Fruit fly (Drosophila melanogaster) whole organism, embryonic: ENCODE results near the gene CG5386.

Experiments
- Adf1 ChIP-seq: fragments of 200-800 bp; sonication (Bioruptor generic); IDR thresholded peaks from 2 replicates; pipeline ENCODE4 v1.3.6; 2022; ENCODE audit warnings: missing biosample characterization, missing genetic modification characterization
- BtbVII ChIP-seq: fragments of 200-800 bp; sonication (Bioruptor generic); optimal IDR thresholded peaks from 3 replicates; lab custom pipeline; 2017; ENCODE audit warnings: missing biosample characterization, mild to moderate bottlenecking, missing genetic modification characterization
- CG10462 ChIP-seq: fragments of 200-800 bp; sonication (Bioruptor generic); optimal IDR thresholded peaks from 2 replicates; lab custom pipeline; 2016; ENCODE audit warnings: missing biosample characterization, missing genetic modification characterization
- CG11085 ChIP-seq: fragments of 200-800 bp; sonication (Bioruptor generic); IDR thresholded peaks from 2 replicates; pipeline ENCODE4 v1.3.6; 2022; ENCODE audit warnings: missing biosample characterization, missing genetic modification characterization
- CG11723 ChIP-seq: fragments of 200-800 bp; sonication (Bioruptor generic); optimal IDR thresholded peaks from 2 replicates; lab custom pipeline; 2017; ENCODE audit warnings: missing biosample characterization, mild to moderate bottlenecking, missing genetic modification characterization
- CG12104 ChIP-seq: fragments of 200-800 bp; sonication (Bioruptor generic); optimal IDR thresholded peaks from 3 replicates; lab custom pipeline; 2016; ENCODE audit warnings: missing biosample characterization, missing genetic modification characterization
- CG13775 ChIP-seq: fragments of 200-800 bp; sonication (Bioruptor generic); optimal IDR thresholded peaks from 3 replicates; lab custom pipeline; 2017; ENCODE audit warnings: missing biosample characterization, mild to moderate bottlenecking, missing genetic modification characterization
- CG14014 ChIP-seq: fragments of 200-800 bp; sonication (Bioruptor generic); IDR thresholded peaks from 2 replicates; pipeline ENCODE4 v1.3.6; 2022; ENCODE audit warnings: missing biosample characterization, missing genetic modification characterization
- CG14667 ChIP-seq: fragments of 200-800 bp; sonication (Bioruptor generic); IDR thresholded peaks from 2 replicates; pipeline ENCODE4 v1.3.6; 2022; ENCODE audit warnings: missing biosample characterization, missing genetic modification characterization
- CG2202 ChIP-seq: fragments of 200-800 bp; sonication (Bioruptor generic); optimal IDR thresholded peaks from 2 replicates; lab custom pipeline; 2018; ENCODE audit warnings: missing biosample characterization, mild to moderate bottlenecking, missing genetic modification characterization
- CG4707 ChIP-seq: fragments of 200-800 bp; sonication (Bioruptor generic); optimal IDR thresholded peaks from 2 replicates; lab custom pipeline; 2018; ENCODE audit warnings: missing biosample characterization, mild to moderate bottlenecking, missing genetic modification characterization, moderate library complexity
- CG4854 ChIP-seq: fragments of 200-800 bp; sonication (Bioruptor generic); optimal IDR thresholded peaks from 2 replicates; lab custom pipeline; 2016; ENCODE audit warnings: missing biosample characterization, missing genetic modification characterization, inconsistent platforms
- CG6175 ChIP-seq: fragments of 200-800 bp; sonication (Bioruptor generic); IDR thresholded peaks from 3 replicates; pipeline ENCODE4 v1.3.6; 2022; ENCODE audit warnings: missing biosample characterization, missing genetic modification characterization
- CG6791 ChIP-seq: fragments of 200-800 bp; sonication (Bioruptor generic); IDR thresholded peaks from 3 replicates; pipeline ENCODE4 v1.3.6; 2022; ENCODE audit warnings: missing biosample characterization, missing genetic modification characterization; ENCODE audit not compliant: partially characterized antibody
- CG8290 ChIP-seq, 3 experiments: fragments of 200-800 bp; sonication (Bioruptor generic); optimal IDR thresholded peaks; 2 replicates each; lab custom pipeline; 2016 to 2019; ENCODE audit warnings: missing biosample characterization in 3 of 3, missing genetic modification characterization in 3 of 3, mild to moderate bottlenecking in 2 of 3, moderate library complexity in 1 of 3
- CG9876 ChIP-seq: fragments of 200-800 bp; sonication (Bioruptor generic); optimal IDR thresholded peaks from 2 replicates; lab custom pipeline; 2016; ENCODE audit warnings: missing biosample characterization, missing genetic modification characterization
- Dad ChIP-seq: fragments of 200-800 bp; sonication (Bioruptor generic); optimal IDR thresholded peaks from 3 replicates; lab custom pipeline; 2016; ENCODE audit warnings: missing biosample characterization, missing genetic modification characterization
- Dip3 ChIP-seq: fragments of 200-800 bp; sonication (Bioruptor generic); optimal IDR thresholded peaks from 3 replicates; lab custom pipeline; 2016; ENCODE audit warnings: missing biosample characterization, missing genetic modification characterization
- Doc3 ChIP-seq: fragments of 200-800 bp; sonication (Bioruptor generic); IDR thresholded peaks from 3 replicates; pipeline ENCODE4 v1.3.6; 2022; ENCODE audit warnings: missing biosample characterization, missing genetic modification characterization; ENCODE audit not compliant: partially characterized antibody
- E2f2 ChIP-seq: fragments of 200-800 bp; sonication (Bioruptor generic); IDR thresholded peaks from 2 replicates; pipeline ENCODE4 v1.3.6; 2022; ENCODE audit warnings: missing biosample characterization, missing genetic modification characterization
- Fer1 ChIP-seq: fragments of 200-800 bp; sonication (Bioruptor generic); optimal IDR thresholded peaks from 2 replicates; lab custom pipeline; 2017; ENCODE audit warnings: missing biosample characterization, mild to moderate bottlenecking, missing genetic modification characterization
- H15 ChIP-seq: fragments of 200-800 bp; sonication (Bioruptor generic); IDR thresholded peaks from 3 replicates; pipeline ENCODE4 v1.3.6; 2022; ENCODE audit warnings: missing biosample characterization, missing genetic modification characterization
- H2.0 ChIP-seq: fragments of 200-800 bp; sonication (Bioruptor generic); IDR thresholded peaks from 2 replicates; pipeline ENCODE4 v1.3.6; 2022; ENCODE audit warnings: missing biosample characterization, missing genetic modification characterization
- Jarid2 ChIP-seq: fragments of 200-800 bp; sonication (Bioruptor generic); optimal IDR thresholded peaks from 3 replicates; lab custom pipeline; 2017; ENCODE audit warnings: mild to moderate bottlenecking, missing biosample characterization, missing genetic modification reagents, missing genetic modification characterization
- NK7.1 ChIP-seq: fragments of 200-800 bp; sonication (Bioruptor generic); optimal IDR thresholded peaks from 3 replicates; lab custom pipeline; 2016; ENCODE audit warnings: missing biosample characterization, missing genetic modification characterization
- Nf-YA ChIP-seq: fragments of 200-800 bp; sonication (Bioruptor generic); IDR thresholded peaks from 2 replicates; pipeline ENCODE4 v1.3.6; 2022; ENCODE audit warnings: missing biosample characterization, missing genetic modification characterization
- Scr ChIP-seq: fragments of 200-800 bp; sonication (Bioruptor generic); IDR thresholded peaks from 2 replicates; pipeline ENCODE4 v1.3.6; 2022; ENCODE audit warnings: missing biosample characterization, missing genetic modification characterization; ENCODE audit not compliant: partially characterized antibody
- Sox102F ChIP-seq: fragments of 200-800 bp; sonication (Bioruptor generic); optimal IDR thresholded peaks from 2 replicates; lab custom pipeline; 2018; ENCODE audit warnings: missing biosample characterization, mild to moderate bottlenecking, missing genetic modification characterization, moderate library complexity
- Tbp ChIP-seq: fragments of >200 bp; optimal IDR thresholded peaks from 2 replicates; lab custom pipeline; 2018; ENCODE audit warnings: missing biosample characterization, missing genetic modification characterization
- ab ChIP-seq: fragments of 200-800 bp; sonication (Bioruptor generic); optimal IDR thresholded peaks from 2 replicates; lab custom pipeline; 2016; ENCODE audit warnings: missing biosample characterization, missing genetic modification characterization
- amos ChIP-seq: fragments of 200-800 bp; sonication (Bioruptor generic); IDR thresholded peaks from 2 replicates; pipeline ENCODE4 v1.3.6; 2022; ENCODE audit warnings: missing biosample characterization, missing genetic modification characterization; ENCODE audit not compliant: partially characterized antibody
- ato ChIP-seq: fragments of 200-800 bp; sonication (Bioruptor generic); IDR thresholded peaks from 2 replicates; pipeline ENCODE4 v1.3.6; 2022; ENCODE audit warnings: missing biosample characterization, missing genetic modification characterization; ENCODE audit not compliant: partially characterized antibody
- bigmax ChIP-seq: fragments of 200-800 bp; sonication (Bioruptor generic); optimal IDR thresholded peaks from 2 replicates; lab custom pipeline; 2018; ENCODE audit warnings: missing biosample characterization, mild to moderate bottlenecking, missing genetic modification characterization
- dan ChIP-seq: fragments of 200-800 bp; sonication (Bioruptor generic); IDR thresholded peaks from 2 replicates; pipeline ENCODE4 v1.3.6; 2022; ENCODE audit warnings: missing biosample characterization, missing genetic modification characterization
- danr ChIP-seq: fragments of 200-800 bp; sonication (Bioruptor generic); IDR thresholded peaks from 2 replicates; pipeline ENCODE4 v1.3.6; 2022; ENCODE audit warnings: missing biosample characterization, missing genetic modification characterization
- dmrt11E ChIP-seq: fragments of 200-800 bp; sonication (Bioruptor generic); optimal IDR thresholded peaks from 3 replicates; lab custom pipeline; 2018; ENCODE audit warnings: missing biosample characterization, mild to moderate bottlenecking, missing genetic modification characterization, moderate library complexity
- dmrt99B ChIP-seq: fragments of 200-800 bp; sonication (Bioruptor generic); optimal IDR thresholded peaks from 2 replicates; lab custom pipeline; 2018; ENCODE audit warnings: missing biosample characterization, mild to moderate bottlenecking, missing genetic modification characterization, moderate library complexity
- esg ChIP-seq: fragments of 200-800 bp; sonication (Bioruptor generic); conservative IDR thresholded peaks from 2 replicates; pipeline ENCODE4 v1.3.6; 2022; ENCODE audit warnings: missing biosample characterization, missing genetic modification characterization
- gfzf ChIP-seq: fragments of 200-800 bp; sonication (Bioruptor generic); optimal IDR thresholded peaks from 2 replicates; lab custom pipeline; 2016; ENCODE audit warnings: missing biosample characterization, mild to moderate bottlenecking, missing genetic modification characterization, moderate library complexity
- grn ChIP-seq: fragments of 200-800 bp; sonication (Bioruptor generic); optimal IDR thresholded peaks from 3 replicates; lab custom pipeline; 2017; ENCODE audit warnings: missing biosample characterization, missing genetic modification characterization
- gt ChIP-seq: fragments of 200-800 bp; sonication (Bioruptor generic); IDR thresholded peaks from 2 replicates; pipeline ENCODE4 v1.3.6; 2022; ENCODE audit warnings: missing biosample characterization, missing genetic modification characterization
- nerfin-1 ChIP-seq: fragments of 200-800 bp; sonication (Bioruptor generic); optimal IDR thresholded peaks from 3 replicates; lab custom pipeline; 2019; ENCODE audit warnings: missing biosample characterization, mild to moderate bottlenecking, missing genetic modification characterization, moderate library complexity
- pb ChIP-seq: fragments of 200-800 bp; sonication (Bioruptor generic); optimal IDR thresholded peaks from 3 replicates; lab custom pipeline; 2016; ENCODE audit warnings: missing biosample characterization, missing genetic modification characterization
- peb ChIP-seq: fragments of 200-800 bp; sonication (Bioruptor generic); IDR thresholded peaks from 2 replicates; pipeline ENCODE4 v1.3.6; 2022; ENCODE audit warnings: missing biosample characterization, missing genetic modification characterization
- pfk ChIP-seq: fragments of 200-800 bp; sonication (Bioruptor generic); optimal IDR thresholded peaks from 2 replicates; lab custom pipeline; 2018; ENCODE audit warnings: missing biosample characterization, mild to moderate bottlenecking, missing genetic modification characterization, moderate library complexity
- prd ChIP-seq, 3 experiments: fragments of >200 bp in 2 of 3; fragments of 200-800 bp in 1 of 3; sonication (Bioruptor generic) in 1 of 3; optimal IDR thresholded peaks in 2 of 3; IDR thresholded peaks in 1 of 3; 2 replicates in 2 of 3; 3 replicates in 1 of 3; pipeline versions ENCODE4 v1.3.6 to Lab custom; 2017 to 2022; ENCODE audit warnings: missing biosample characterization in 1 of 3, missing genetic modification characterization in 1 of 3
- pzg ChIP-seq: fragments of 200-800 bp; sonication (Bioruptor generic); optimal IDR thresholded peaks from 3 replicates; lab custom pipeline; 2018; ENCODE audit warnings: missing biosample characterization, mild to moderate bottlenecking, missing genetic modification characterization, moderate library complexity
- sd ChIP-seq: fragments of 200-800 bp; sonication (Bioruptor generic); optimal IDR thresholded peaks from 3 replicates; lab custom pipeline; 2018; ENCODE audit warnings: missing biosample characterization, mild to moderate bottlenecking, missing genetic modification characterization, moderate library complexity
- stwl ChIP-seq: fragments of 200-800 bp; sonication (Bioruptor generic); optimal IDR thresholded peaks from 3 replicates; lab custom pipeline; 2018; ENCODE audit warnings: missing biosample characterization, mild to moderate bottlenecking, missing genetic modification characterization, moderate library complexity
- unc-4 ChIP-seq: fragments of 200-800 bp; sonication (Bioruptor generic); IDR thresholded peaks from 2 replicates; pipeline ENCODE4 v1.3.6; 2022; ENCODE audit warnings: missing biosample characterization, missing genetic modification characterization; ENCODE audit not compliant: partially characterized antibody

Gene CG5386

dm6 chr3R:22365660-22366195 lies 23.7 kb upstream of the CG5386 start, which contains the start of gene CG5382 (continued):
- TF ChIP-seq pfk (GFP tag; lab: Kevin White, UChicago): no peak
- peak; percentile 46 for TF ChIP-seq pzg (GFP tag; lab: Kevin White, UChicago)
- no peak for TF ChIP-seq H2.0 (GFP tag; lab: Robert Waterston, UW)
- TF ChIP-seq Sox102F (GFP tag; lab: Kevin White, UChicago): no peak
- TF ChIP-seq CG9876 (GFP tag; lab: Kevin White, UChicago): no peak
- no peak for TF ChIP-seq gt (GFP tag; lab: Robert Waterston, UW)
- TF ChIP-seq Nf-YA (GFP tag; lab: Robert Waterston, UW): no peak
- no peak for TF ChIP-seq grn (GFP tag; lab: Kevin White, UChicago)
- no peak for TF ChIP-seq Dad (GFP tag; lab: Kevin White, UChicago)
- no peak for TF ChIP-seq pb
- no peak for TF ChIP-seq ato (GFP tag; lab: Robert Waterston, UW)
- no peak for TF ChIP-seq CG13775 (GFP tag; lab: Kevin White, UChicago)
- no peak for TF ChIP-seq CG11723 (GFP tag; lab: Kevin White, UChicago)
- TF ChIP-seq Adf1 (GFP tag; lab: Robert Waterston, UW): no peak
- TF ChIP-seq unc-4: 0 out of 2 replicates have a peak, but pooled peaks have one; percentile 27
- no peak for TF ChIP-seq bigmax (GFP tag; lab: Kevin White, UChicago)
- TF ChIP-seq CG11085 (GFP tag; lab: Robert Waterston, UW): no peak
- TF ChIP-seq Tbp (GFP tag; lab: Kevin White, UChicago): no peak
- TF ChIP-seq CG2202 (tag; lab: Kevin White, UChicago): no peak
- TF ChIP-seq CG12104 (GFP tag; lab: Kevin White, UChicago): no peak
- no peak for TF ChIP-seq Jarid2 (GFP tag; lab: Kevin White, UChicago)
- no peak for TF ChIP-seq gfzf (GFP tag; lab: Kevin White, UChicago)
- peak; percentile 11 for TF ChIP-seq stwl (tag; lab: Kevin White, UChicago)
- TF ChIP-seq ab (GFP tag; lab: Kevin White, UChicago): no peak
- TF ChIP-seq dmrt99B (tag; lab: Kevin White, UChicago): no peak
- TF ChIP-seq E2f2 (GFP tag; lab: Robert Waterston, UW): peak; percentile 69
- TF ChIP-seq CG10462 (GFP tag; lab: Kevin White, UChicago): no peak
- TF ChIP-seq Doc3 (GFP tag; lab: Robert Waterston, UW): no peak
- TF ChIP-seq prd (optimal IDR thresholded peaks at IDR 0.05; lab: Kevin White, UChicago): no peak
- no peak for TF ChIP-seq prd (GFP tag; IDR thresholded peaks at IDR 0.05; lab: Robert Waterston, UW)
- TF ChIP-seq CG8290 (GFP tag; optimal IDR thresholded peaks at IDR 0.05; lab: Kevin White, UChicago): no peak
- no peak for TF ChIP-seq CG8290 (tag; optimal IDR thresholded peaks at IDR 0.05; lab: Kevin White, UChicago)
- no peak for TF ChIP-seq CG6791 (GFP tag; lab: Robert Waterston, UW)
- TF ChIP-seq Fer1 (GFP tag; lab: Kevin White, UChicago): no peak
- no peak for TF ChIP-seq peb (GFP tag; lab: Robert Waterston, UW)
- no peak for TF ChIP-seq danr
- TF ChIP-seq Dip3 (GFP tag; lab: Kevin White, UChicago): no peak
- no peak for TF ChIP-seq dan (GFP tag; lab: Robert Waterston, UW)
- no peak for TF ChIP-seq dmrt11E (tag; lab: Kevin White, UChicago)
- no peak for TF ChIP-seq BtbVII (GFP tag; lab: Kevin White, UChicago)
- TF ChIP-seq Scr (GFP tag; lab: Robert Waterston, UW): peak; percentile 22; the same call in 1 of the 2 replicates
- TF ChIP-seq CG14014 (GFP tag; lab: Robert Waterston, UW): no peak
- peak; percentile 34; the same call in 1 of the 2 replicates for TF ChIP-seq amos (GFP tag; lab: Robert Waterston, UW)
- TF ChIP-seq NK7.1 (GFP tag; lab: Kevin White, UChicago): no peak
- TF ChIP-seq CG4707 (GFP tag; lab: Kevin White, UChicago): no peak
- no peak for TF ChIP-seq H15 (GFP tag; lab: Robert Waterston, UW)
- TF ChIP-seq esg (GFP tag; lab: Robert Waterston, UW): no peak
- TF ChIP-seq CG14667 (GFP tag; lab: Robert Waterston, UW): no peak
- TF ChIP-seq nerfin-1 (tag; lab: Kevin White, UChicago): peak; percentile 36
- peak; percentile 30 for TF ChIP-seq sd (tag; lab: Kevin White, UChicago)
- TF ChIP-seq CG6175 (GFP tag; lab: Robert Waterston, UW): no peak
- no peak for TF ChIP-seq CG4854 (GFP tag; lab: Kevin White, UChicago)
